Fruit fly (Drosophila melanogaster) Kc167 (cell line): Measurements from ENCODE around the gene Syx8.

Experiments
- Sin3A ChIP-seq: fragments of >200 bp; optimal IDR thresholded peaks from 2 replicates; lab custom pipeline; 2018; ENCODE audit warnings: missing external identifiers
- h ChIP-seq: fragments of >200 bp; optimal IDR thresholded peaks from 3 replicates; lab custom pipeline; 2018; ENCODE audit warnings: missing external identifiers
- insv ChIP-seq: fragments of >200 bp; optimal IDR thresholded peaks from 3 replicates; lab custom pipeline; 2018; ENCODE audit warnings: missing external identifiers
- psq ChIP-seq: fragments of >200 bp; optimal IDR thresholded peaks from 2 replicates; lab custom pipeline; 2017; ENCODE audit warnings: missing external identifiers
- ttk ChIP-seq: sonication (Bioruptor generic); optimal IDR thresholded peaks from 2 replicates; lab custom pipeline; 2017; ENCODE audit warnings: missing external identifiers

DNA sequence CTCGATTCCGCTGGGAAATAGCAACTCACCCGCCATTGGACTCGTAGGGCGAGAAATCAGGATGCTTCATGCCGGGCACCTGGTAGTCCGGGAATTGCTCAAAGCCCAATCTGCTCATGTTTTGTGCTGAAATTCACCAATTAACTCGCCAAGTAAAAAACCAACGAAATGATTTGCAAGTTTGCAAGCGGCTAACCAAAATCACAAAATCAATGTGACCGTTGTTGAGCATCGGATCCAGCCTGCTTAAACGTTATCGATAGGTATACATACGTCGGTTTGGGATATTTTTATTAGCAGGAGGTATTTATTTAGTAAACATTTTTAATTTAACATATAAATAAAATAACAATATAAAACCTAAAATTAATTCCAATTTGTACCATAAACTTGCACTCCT lies 23.3 kb upstream of the Syx8 start, which contains the start of gene Prosbeta6:
- TF ChIP-seq psq (no peak), h (lab: Kevin White, UChicago) (no peak), Sin3A (lab: Kevin White, UChicago) (no peak), insv (lab: Kevin White, UChicago) (no peak), ttk (lab: Kevin White, UChicago) (no peak)
